Worm (Caenorhabditis elegans) whole organism, L4/young adult: Measurements from ENCODE around the gene ptp-2.
A peak's percentile ranks its signal among the peaks of the same experiment; 100 is the strongest.

Experiments used
- W03F9.2 ChIP-seq: fragments of 150-350 bp; optimal IDR thresholded peaks from 2 replicates; lab custom pipeline; 2014; ENCODE audit warnings: missing biosample characterization, missing genetic modification characterization
- dao-5 ChIP-seq: sonication (generic microtip); optimal IDR thresholded peaks from 2 replicates; lab custom pipeline; 2016; ENCODE audit warnings: missing genotype, missing genetic modification characterization, moderate library complexity, missing compliant biosample characterization
- him-1 ChIP-seq: sonication (generic microtip); optimal IDR thresholded peaks from 2 replicates; lab custom pipeline; 2016; ENCODE audit warnings: missing genotype, missing genetic modification reagents, missing genetic modification characterization, missing compliant biosample characterization

ptp-2 gene

DNA sequence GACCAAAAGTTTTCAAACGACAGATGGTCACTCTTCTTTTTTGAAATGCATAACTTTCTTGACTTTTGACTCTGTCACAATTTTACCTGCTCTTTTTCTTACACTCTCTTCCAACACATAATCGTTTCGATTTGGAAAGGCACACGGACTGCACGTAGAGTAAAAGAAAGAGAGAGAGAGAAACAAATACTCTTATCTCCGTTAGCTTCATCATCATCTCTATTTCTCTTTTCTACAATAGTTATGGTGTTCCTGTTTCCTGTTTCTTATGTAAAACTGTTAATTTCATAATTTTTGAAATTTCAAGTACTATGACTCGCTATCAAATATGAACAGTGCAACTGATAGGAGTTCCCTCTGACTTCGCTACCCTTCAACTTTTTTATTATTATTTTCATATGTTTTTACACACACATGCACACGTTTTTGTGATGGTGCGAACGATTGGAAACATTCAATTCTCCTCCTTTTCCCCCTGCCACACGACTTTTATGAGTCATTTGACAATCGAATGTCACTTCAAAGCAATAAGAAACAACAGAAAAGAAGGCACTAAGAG, 11.7 kb downstream of the ptp-2 start:
- TF ChIP-seq W03F9.2 (tag; lab: Kevin White, UChicago): peak; percentile 55
- TF ChIP-seq dao-5 (tag; lab: Kevin White, UChicago): no peak
- no peak for TF ChIP-seq him-1 (tag; lab: Kevin White, UChicago)

DNA sequence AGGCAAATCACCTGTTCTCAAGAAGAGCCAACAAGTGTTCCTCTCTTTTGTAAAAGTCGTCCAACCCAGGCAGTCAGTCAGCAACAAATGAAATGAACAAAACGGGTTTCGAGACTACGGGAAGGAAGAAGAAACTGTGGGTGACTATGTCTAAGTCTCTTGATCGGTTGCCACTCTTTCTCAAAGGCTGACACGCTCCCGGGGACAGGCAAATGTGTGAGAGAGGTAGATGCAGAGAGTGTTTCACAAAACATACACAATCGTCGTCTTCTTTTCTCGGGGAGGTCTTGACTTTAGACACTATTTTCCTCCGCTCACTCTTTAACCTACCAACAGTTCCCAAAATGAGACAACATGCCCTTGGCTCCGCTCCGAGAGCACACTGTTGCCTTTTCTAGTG, 12.7 kb downstream of the ptp-2 start:
- TF ChIP-seq dao-5 (tag; lab: Kevin White, UChicago): peak; percentile 25
- TF ChIP-seq him-1 (tag; lab: Kevin White, UChicago): no peak

DNA sequence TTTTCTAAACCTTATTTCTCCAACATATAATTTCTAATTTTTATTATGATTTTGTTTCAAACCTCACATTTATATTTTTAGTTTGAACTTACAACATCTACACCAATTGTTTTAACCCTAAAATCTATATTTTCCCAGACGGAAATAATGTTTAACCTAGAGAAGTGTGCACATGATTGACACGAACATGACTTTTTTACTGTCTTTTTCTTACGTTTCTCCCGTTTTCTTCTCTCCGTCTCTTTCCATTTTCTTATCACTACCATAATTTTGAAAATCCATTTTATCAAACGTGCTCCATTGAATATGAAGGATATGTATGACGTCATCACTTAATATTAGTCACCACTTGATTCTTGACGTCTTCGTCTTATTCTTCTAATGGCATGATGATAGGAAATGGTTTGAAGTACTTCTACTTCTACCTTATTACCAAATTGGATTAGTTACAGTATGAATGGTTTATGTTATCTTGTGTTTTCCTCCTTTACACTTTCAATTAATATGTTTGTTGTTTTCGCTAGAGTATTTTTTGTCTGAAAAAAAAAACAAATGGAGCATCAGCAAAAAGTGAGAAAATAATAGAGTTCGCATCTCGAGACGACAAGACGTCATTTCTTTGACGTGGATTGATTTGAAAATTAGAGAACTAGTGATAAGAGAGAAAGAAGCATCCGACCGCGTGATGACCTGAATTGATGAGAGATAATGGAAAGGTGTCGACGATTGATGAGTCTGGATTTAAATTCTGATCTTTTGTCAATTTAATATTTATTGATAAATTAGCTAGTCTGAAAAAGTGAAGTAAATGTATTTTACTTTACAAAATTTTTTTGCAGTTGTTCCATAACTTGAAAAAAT, 13.7 kb downstream of the ptp-2 start:
- no peak for TF ChIP-seq W03F9.2 (tag; lab: Kevin White, UChicago)
- no peak for TF ChIP-seq dao-5 (tag; lab: Kevin White, UChicago)
- no peak for TF ChIP-seq him-1 (tag; lab: Kevin White, UChicago)

DNA sequence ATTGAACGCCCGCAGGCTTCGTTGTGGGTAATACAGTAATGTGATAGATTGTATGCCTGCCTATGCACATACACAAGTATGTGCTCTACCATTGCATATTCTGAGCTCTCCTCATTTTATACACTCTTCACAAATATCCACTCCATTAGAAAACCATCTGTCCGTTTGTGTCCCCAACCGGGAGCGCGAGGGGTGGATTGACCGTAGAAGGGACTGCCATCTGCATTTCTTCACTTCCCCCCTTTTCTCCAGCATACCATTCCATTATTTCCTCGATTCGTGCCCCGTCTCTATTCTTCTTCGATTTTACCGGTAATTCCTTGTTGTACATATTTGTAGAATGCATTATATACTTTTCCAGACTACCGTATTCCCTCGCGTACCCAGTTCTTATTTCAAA, 14.7 kb downstream of the ptp-2 start:
- TF ChIP-seq dao-5 (tag; lab: Kevin White, UChicago): no peak
- no peak for TF ChIP-seq him-1 (tag; lab: Kevin White, UChicago)
- TF ChIP-seq W03F9.2 (tag; lab: Kevin White, UChicago): no peak

DNA sequence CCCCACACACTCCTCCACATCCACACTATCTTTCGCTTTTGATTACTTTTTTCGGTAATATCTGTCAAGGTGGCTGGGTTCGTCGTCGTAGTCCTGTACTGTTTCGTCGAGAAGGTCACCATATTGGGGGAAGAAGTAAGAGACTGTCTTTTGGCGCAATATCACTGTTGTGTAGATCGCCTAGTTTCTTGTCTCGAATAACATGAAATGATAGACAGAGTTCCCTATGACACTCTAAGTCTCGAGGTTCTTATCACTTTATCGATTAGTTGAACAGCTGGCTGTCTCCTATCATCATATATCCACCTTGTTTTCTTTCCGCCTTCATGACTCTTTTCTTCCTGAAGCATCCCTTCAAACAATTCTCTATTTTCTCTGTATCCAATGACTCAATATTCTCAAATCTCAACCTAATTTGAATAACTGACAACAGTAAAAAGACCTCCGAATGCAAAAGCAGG, 15.5 kb downstream of the ptp-2 start:
- TF ChIP-seq W03F9.2 (tag; lab: Kevin White, UChicago) (no peak), him-1 (tag; lab: Kevin White, UChicago) (no peak), dao-5 (tag; lab: Kevin White, UChicago) (no peak)

DNA sequence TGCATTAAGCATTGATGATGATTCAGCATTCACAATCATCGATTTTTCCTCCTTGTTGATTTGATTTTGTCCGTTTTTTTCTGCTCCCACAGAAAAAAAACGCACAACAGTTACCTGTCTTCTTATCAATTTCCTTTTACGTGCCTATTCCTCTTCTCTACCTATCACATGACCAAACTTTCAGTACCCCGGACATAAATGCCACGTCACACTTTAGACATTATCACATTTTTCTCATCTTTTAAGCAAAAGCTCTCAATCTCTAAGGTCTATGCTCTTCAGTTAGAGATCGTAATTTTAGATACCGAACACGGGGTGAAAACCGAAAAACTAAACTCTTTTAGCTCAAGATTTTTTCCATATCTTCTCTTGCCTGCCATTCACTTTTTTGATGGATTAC, 17.6 kb downstream of the ptp-2 start:
- no peak for TF ChIP-seq him-1 (tag; lab: Kevin White, UChicago)
- no peak for TF ChIP-seq dao-5 (tag; lab: Kevin White, UChicago)
- TF ChIP-seq W03F9.2 (tag; lab: Kevin White, UChicago): no peak

DNA sequence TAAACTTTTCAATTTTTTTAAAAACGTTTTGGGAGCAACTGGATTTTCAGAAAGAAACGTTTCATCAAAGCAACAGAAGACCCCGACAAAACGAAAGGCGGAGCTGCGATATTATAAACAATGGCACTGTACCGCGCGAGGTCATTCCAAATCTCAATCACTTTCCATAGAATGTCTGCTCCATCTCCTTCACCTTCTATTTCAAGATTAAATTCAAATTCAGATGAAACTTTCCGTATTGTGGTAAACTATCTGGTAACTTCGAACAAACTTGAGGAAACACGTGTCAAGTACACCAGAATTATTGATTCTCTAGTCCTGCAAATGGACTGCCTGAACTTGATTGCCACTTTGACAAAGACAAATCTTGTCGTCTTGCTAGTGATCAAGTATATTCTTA, 22.4 kb downstream of the ptp-2 start, which contains the start of gene F28B12.6:
TSS of gene F28B12.6 (plus strand) at position 49 of the 400 bp plus-strand sequence.
- TF ChIP-seq W03F9.2 (tag; lab: Kevin White, UChicago) (no peak), dao-5 (tag; lab: Kevin White, UChicago) (no peak), him-1 (tag; lab: Kevin White, UChicago) (no peak)

DNA sequence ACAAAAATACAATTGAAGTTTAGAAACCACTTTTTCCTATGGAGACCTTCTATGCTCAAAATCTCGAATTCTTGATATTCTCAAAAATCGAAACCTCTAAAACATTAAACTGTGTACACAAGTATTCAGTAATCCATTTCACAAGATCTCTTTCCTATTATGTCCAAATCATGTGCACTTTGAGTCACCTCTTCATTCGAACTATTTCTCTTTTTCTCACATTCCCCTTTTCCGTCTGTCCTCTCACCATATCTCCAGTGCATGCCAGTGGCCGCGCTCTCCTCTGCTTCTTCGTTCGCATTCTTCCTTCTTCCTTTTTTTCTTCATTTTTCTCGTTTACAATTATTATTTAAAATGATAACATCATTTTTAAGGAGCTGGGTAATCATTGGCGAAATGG, 24.1 kb downstream of the ptp-2 start, which contains the start of gene F28B12.1:
TSS of gene F28B12.1 (plus strand) at position 335 of the 400 bp plus-strand sequence.
- TF ChIP-seq W03F9.2 (tag; lab: Kevin White, UChicago) (no peak), him-1 (tag; lab: Kevin White, UChicago) (peak; percentile 16)

DNA sequence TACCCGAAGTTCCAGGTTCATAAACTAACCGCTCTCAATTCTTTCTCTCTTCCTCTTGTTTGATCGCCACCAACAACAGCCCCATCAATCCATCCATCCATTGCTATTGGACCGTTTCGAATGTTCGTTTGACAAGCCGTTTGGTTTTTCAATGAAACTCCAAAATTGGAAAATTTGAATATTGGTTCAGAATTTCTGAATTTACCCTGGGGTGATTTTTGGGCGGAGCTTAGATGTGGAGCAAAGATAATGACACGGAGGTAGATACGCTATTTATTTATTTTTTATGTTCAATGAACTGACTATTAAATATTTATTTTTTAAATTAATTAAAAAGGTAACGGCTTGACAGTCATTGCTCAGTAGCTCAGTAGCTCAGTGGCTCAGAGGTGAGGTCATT, 25.8 kb downstream of the ptp-2 start, which contains the start of gene B0034.2:
TSS of gene B0034.2 (minus strand) at position 101 of the 400 bp plus-strand sequence.
- TF ChIP-seq him-1 (tag; lab: Kevin White, UChicago): no peak
- TF ChIP-seq W03F9.2 (tag; lab: Kevin White, UChicago): no peak
- no peak for TF ChIP-seq dao-5 (tag; lab: Kevin White, UChicago)

DNA sequence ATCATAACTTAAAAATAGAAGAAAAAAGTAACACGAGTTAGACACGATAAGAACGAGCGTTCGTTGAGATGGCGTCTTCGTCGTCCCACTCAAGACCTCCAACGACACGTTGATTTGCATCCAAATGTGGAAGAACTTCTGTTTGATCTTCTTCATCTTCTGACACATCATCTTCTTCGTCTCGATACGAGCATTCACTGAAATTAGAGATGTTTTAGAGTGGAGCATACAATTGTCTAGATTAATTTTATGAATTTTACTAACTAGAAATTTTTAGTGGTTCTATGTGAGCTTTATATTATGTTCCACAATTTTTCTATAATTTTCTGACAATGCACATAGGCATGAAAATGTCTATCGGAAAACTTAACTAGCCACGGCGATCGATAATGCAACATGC, 27.4 kb downstream of the ptp-2 start:
- TF ChIP-seq him-1 (tag; lab: Kevin White, UChicago): no peak

DNA sequence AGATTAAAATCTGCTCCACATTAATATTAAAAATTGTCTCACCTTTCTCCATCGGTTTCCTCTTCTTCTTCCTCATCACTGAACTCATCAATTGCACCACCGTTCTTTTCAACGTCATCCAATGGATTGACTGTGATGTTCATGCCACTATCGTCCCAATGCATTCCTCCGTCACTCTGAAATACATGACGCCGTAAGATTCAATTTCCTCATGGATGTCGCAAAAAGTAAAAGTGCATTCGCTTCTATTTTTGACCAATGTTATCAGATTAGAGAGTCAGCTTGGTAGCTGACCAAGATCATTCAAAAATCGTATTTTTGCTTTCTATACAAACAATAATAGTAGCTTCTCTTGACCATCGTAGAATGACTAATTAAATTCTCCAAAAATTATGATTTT, 28.0 kb downstream of the ptp-2 start:
- TF ChIP-seq W03F9.2 (tag; lab: Kevin White, UChicago): no peak
- no peak for TF ChIP-seq dao-5 (tag; lab: Kevin White, UChicago)
- TF ChIP-seq him-1 (tag; lab: Kevin White, UChicago): no peak

DNA sequence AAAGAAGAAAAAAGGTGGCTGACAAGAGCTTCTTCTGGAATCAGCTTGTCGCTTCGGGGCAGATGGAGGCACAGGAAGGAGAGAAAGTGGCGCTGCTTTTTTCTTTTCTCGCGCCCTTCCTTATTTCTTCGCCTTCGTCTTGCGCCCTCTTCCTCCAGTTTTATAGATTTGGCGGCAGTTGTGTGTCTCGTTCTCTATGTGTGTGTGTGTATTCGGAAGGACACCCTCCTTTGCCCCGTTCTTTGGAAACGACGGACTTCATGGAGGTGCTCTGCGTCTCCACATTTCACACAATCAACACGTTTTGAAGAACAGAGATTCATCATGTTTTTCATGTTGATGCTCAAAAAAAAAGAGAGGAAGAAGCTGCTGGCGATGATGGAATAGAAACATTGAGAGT, 30.2 kb downstream of the ptp-2 start:
- TF ChIP-seq dao-5 (tag; lab: Kevin White, UChicago): no peak
- no peak for TF ChIP-seq him-1 (tag; lab: Kevin White, UChicago)
- TF ChIP-seq W03F9.2 (tag; lab: Kevin White, UChicago): no peak

DNA sequence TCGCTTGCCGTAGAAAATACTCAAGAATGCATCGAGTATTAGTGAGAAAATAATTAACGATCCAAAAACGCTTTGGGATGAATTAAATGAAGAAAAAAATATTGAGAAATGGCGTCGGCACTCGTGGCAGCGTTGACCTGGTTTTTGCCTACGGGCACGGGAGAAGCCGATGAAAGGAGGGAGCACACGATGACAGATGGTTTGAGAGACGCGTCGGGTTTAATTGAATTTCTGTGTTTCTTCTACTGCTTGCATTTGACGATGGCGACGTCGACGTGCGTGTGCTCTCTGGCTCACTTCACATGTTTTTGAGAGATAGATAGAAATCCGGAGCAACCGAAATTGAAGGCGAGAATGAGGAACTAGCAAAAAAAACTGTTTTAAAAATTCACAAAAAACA, 32.2 kb downstream of the ptp-2 start:
- TF ChIP-seq dao-5 (tag; lab: Kevin White, UChicago): no peak
- no peak for TF ChIP-seq him-1 (tag; lab: Kevin White, UChicago)
- TF ChIP-seq W03F9.2 (tag; lab: Kevin White, UChicago): no peak

DNA sequence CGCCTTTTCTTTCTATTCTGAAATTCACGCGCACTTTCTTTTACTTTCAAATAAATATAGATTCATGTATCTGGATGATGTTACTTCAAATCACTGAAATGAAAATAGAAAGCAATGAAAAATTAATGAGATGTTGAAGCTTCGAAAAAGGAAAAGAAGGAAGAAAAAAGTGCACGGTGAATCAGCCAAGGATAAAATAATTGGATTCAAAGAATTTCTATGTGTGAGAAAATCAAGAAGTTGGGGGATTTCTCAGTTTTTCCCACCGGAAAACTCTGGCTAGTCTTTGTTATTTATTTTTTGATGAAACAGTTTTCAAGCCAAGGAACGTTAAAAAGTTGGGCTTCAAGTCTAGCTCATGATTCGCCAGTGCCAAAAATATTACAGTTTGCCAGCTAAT, 33.3 kb downstream of the ptp-2 start:
- TF ChIP-seq W03F9.2 (tag; lab: Kevin White, UChicago) (no peak), dao-5 (tag; lab: Kevin White, UChicago) (no peak), him-1 (tag; lab: Kevin White, UChicago) (no peak)
